Worm (Caenorhabditis elegans): Measurements from ENCODE around the gene F39G3.3.

DNA sequence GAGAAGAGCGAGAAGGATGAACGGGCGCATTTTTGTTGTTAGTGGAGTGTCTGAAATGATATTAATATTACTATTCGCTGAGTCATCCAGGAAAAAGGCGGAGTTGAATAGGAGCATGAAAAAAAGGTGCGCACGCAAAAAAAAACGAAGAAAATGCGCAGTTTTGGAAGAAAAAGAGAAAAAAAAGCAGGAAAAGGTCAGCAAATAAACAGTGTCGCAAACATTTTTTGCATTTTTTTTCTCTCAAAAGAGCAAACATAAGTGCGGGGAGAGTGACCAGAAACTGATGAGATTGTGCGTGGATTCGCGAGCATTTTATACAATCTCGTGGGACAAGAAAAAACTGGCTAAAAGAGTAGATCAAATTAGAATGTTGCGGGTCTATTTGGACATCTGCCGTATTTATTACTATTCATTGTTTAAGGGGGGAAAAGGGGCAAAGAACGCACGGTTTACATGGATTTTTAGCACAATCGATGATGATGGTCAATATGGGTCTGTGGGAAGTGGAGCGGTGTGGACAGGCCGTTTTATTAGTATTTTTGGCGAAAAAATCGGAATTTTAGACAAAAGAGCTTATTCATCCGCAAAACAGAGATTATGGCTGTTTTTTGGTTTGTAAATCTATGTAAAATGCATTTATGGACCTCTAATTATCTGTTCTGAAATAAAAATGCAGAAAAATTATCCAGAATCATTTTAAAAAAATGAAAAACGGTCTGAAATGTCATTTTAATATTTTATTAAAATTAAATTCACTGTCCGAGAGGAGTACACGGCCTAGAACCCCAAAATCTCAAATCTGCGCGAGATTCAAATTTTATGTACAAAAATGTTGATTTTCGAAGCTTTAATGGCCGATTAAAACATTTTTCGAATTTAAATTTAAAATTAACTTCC, 39.1 kb upstream of the F39G3.3 start, which contains the start of gene cpg-8:
- no peak for TF ChIP-seq fkh-10 (GFP tag; optimal IDR thresholded peaks at IDR 0.05)
- TF ChIP-seq pqm-1 (tag; optimal IDR thresholded peaks at IDR 0.05), result no peak
- TF ChIP-seq hmg-1.1 (GFP tag; IDR thresholded peaks at IDR 0.05), result no peak
- no peak for TF ChIP-seq duxl-1 (tag; optimal IDR thresholded peaks at IDR 0.05; ENCODE audit: poor library complexity)
- no peak for TF ChIP-seq fos-1 (tag; optimal IDR thresholded peaks at IDR 0.05)
- TF ChIP-seq jun-1 (tag; optimal IDR thresholded peaks at IDR 0.05), result no peak
- TF ChIP-seq dmd-8 (GFP tag; IDR thresholded peaks at IDR 0.05), result no peak
- TF ChIP-seq spr-3 (GFP tag; optimal IDR thresholded peaks at IDR 0.05), result no peak

All from whole organism, L4 larva.